Worm (Caenorhabditis elegans) whole organism, L4 larva: ENCODE data around the gene K03B8.14.
"Not testable (repeated sequence)": the region's sequence is repeated elsewhere in the genome, so short reads cannot be mapped to it uniquely, and the experiment has no call there.

Experiments
- D1046.2 ChIP-seq: fragments of 200-800 bp; sonication (Bioruptor generic); IDR thresholded peaks from 2 replicates; pipeline ENCODE4 v1.3.6; 2022; ENCODE audit warnings: missing genetic modification characterization, missing compliant biosample characterization
- ceh-28 ChIP-seq: fragments of 150-350 bp; optimal IDR thresholded peaks from 2 replicates; lab custom pipeline; 2014; ENCODE audit warnings: missing biosample characterization, missing genetic modification reagents, missing genetic modification characterization
- hif-1 ChIP-seq, 2 experiments: sonication (generic microtip); optimal IDR thresholded peaks; 2 replicates each; lab custom pipeline; 2016 to 2017; ENCODE audit warnings: missing compliant biosample characterization in 2 of 2, missing genetic modification characterization in 2 of 2, missing genetic modification reagents in 2 of 2, missing genotype in 2 of 2, mild to moderate bottlenecking in 1 of 2
- mep-1 ChIP-seq: fragments of 150-350 bp; sonication (generic microtip); optimal IDR thresholded peaks from 3 replicates; lab custom pipeline; 2014; ENCODE audit warnings: missing biosample characterization, missing genetic modification characterization
- mxl-2 ChIP-seq: fragments of 200-800 bp; sonication (Bioruptor generic); conservative IDR thresholded peaks from 2 replicates; pipeline ENCODE4 v1.3.6; 2022; ENCODE audit warnings: missing genetic modification reagents, missing genetic modification characterization, missing compliant biosample characterization

DNA sequence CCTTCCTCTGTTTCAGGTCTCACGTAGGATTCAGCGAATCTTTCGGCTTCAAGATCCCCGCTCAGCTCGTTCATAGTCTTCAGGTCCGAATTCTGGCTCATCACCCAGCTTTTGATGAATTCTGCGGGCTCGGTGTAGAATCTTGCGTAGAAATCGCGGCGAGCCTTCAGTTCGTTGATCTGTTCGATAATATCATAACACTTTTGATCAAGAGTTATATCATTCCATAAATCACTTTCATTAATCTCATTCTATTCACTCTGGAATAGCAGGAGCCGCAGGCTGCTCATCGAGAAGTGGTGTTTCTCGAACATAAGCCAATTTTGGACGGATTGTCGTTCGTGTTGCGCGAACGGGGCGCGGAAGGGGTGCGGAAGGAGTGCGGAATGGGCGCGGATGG, 4.7 kb downstream of the K03B8.14 start, which contains the start of gene K03B8.4:
- not testable (repeated sequence) for TF ChIP-seq mep-1 (tag; lab: Kevin White, UChicago); hif-1 (tag; optimal IDR thresholded peaks at IDR 0.05; lab: Kevin White, UChicago); mxl-2 (GFP tag; lab: Robert Waterston, UW); D1046.2; ceh-28 (tag; lab: Kevin White, UChicago)
